Fruit fly (Drosophila melanogaster) whole organism, embryonic: ENCODE results near the gene CG34180.

Source experiments
- CG10979 ChIP-seq: fragments of 200-800 bp; sonication (Bioruptor generic); optimal IDR thresholded peaks from 2 replicates; lab custom pipeline; 2018; ENCODE audit warnings: missing biosample characterization, mild to moderate bottlenecking, missing genetic modification characterization, moderate library complexity
- CG11093 ChIP-seq: fragments of 200-800 bp; sonication (Bioruptor generic); IDR thresholded peaks from 3 replicates; pipeline ENCODE4 v1.3.6; 2022; ENCODE audit warnings: missing biosample characterization, missing genetic modification characterization
- CG11696 ChIP-seq: fragments of 200-800 bp; sonication (Bioruptor generic); IDR thresholded peaks from 2 replicates; pipeline ENCODE4 v1.3.6; 2022; ENCODE audit warnings: missing biosample characterization, missing genetic modification characterization
- CG12155 ChIP-seq: fragments of 200-800 bp; sonication (Bioruptor generic); optimal IDR thresholded peaks from 3 replicates; lab custom pipeline; 2016; ENCODE audit warnings: missing biosample characterization, missing genetic modification characterization
- CG12659 ChIP-seq: fragments of 200-800 bp; sonication (Bioruptor generic); optimal IDR thresholded peaks from 3 replicates; lab custom pipeline; 2017; ENCODE audit warnings: mild to moderate bottlenecking, missing biosample characterization, missing genetic modification reagents, missing genetic modification characterization
- CG16813 ChIP-seq: fragments of 200-800 bp; sonication (Bioruptor generic); IDR thresholded peaks from 3 replicates; pipeline ENCODE4 v1.3.6; 2022; ENCODE audit warnings: missing biosample characterization, missing genetic modification characterization; ENCODE audit not compliant: partially characterized antibody
- CG17361 ChIP-seq: fragments of 200-800 bp; sonication (Bioruptor generic); IDR thresholded peaks from 3 replicates; pipeline ENCODE4 v1.3.6; 2022; ENCODE audit warnings: missing biosample characterization, missing genetic modification characterization
- CG17385 ChIP-seq: fragments of 200-800 bp; sonication (Bioruptor generic); optimal IDR thresholded peaks from 3 replicates; lab custom pipeline; 2018; ENCODE audit warnings: missing biosample characterization, mild to moderate bottlenecking, missing genetic modification characterization
- CG18262 ChIP-seq: fragments of 200-800 bp; optimal IDR thresholded peaks from 3 replicates; lab custom pipeline; 2019; ENCODE audit warnings: missing biosample characterization, mild to moderate bottlenecking, missing genetic modification characterization, moderate library complexity
- CG1832 ChIP-seq: fragments of 200-800 bp; sonication (Bioruptor generic); optimal IDR thresholded peaks from 2 replicates; lab custom pipeline; 2017; ENCODE audit warnings: missing biosample characterization, mild to moderate bottlenecking, missing genetic modification characterization, inconsistent platforms
- CG2199 ChIP-seq: fragments of 200-800 bp; sonication (Bioruptor generic); IDR thresholded peaks from 3 replicates; pipeline ENCODE4 v1.3.6; 2022; ENCODE audit warnings: missing biosample characterization, missing genetic modification characterization
- CG2712 ChIP-seq: fragments of 200-800 bp; optimal IDR thresholded peaks from 3 replicates; lab custom pipeline; 2019; ENCODE audit warnings: missing biosample characterization, mild to moderate bottlenecking, missing genetic modification characterization, moderate library complexity
- CG3163 ChIP-seq: fragments of 200-800 bp; sonication (Bioruptor generic); optimal IDR thresholded peaks from 3 replicates; lab custom pipeline; 2016; ENCODE audit warnings: missing biosample characterization, missing genetic modification characterization
- CG6791 ChIP-seq: fragments of 200-800 bp; sonication (Bioruptor generic); IDR thresholded peaks from 3 replicates; pipeline ENCODE4 v1.3.6; 2022; ENCODE audit warnings: missing biosample characterization, missing genetic modification characterization; ENCODE audit not compliant: partially characterized antibody
- CG8765 ChIP-seq: fragments of 200-800 bp; sonication (Bioruptor generic); IDR thresholded peaks from 2 replicates; pipeline ENCODE4 v1.3.6; 2022; ENCODE audit warnings: missing biosample characterization, missing genetic modification characterization
- D ChIP-seq, 2 experiments: fragments of 200-800 bp in 1 of 2; fragments of >200 bp in 1 of 2; sonication (Bioruptor generic) in 1 of 2; optimal IDR thresholded peaks; 2 replicates in 1 of 2; 3 replicates in 1 of 2; lab custom pipeline; 2017; ENCODE audit warnings: mild to moderate bottlenecking in 1 of 2, missing biosample characterization in 1 of 2, missing genetic modification characterization in 1 of 2, missing genetic modification reagents in 1 of 2
- Elba2 ChIP-seq: fragments of 200-800 bp; sonication (Bioruptor generic); optimal IDR thresholded peaks from 3 replicates; lab custom pipeline; 2016; ENCODE audit warnings: missing biosample characterization, missing genetic modification characterization
- Ets65A ChIP-seq: fragments of 200-800 bp; sonication (Bioruptor generic); peaks from one replicate; lab custom pipeline; 2016; ENCODE audit warnings: missing biosample characterization, missing genetic modification characterization
- HLHmδ ChIP-seq: fragments of 200-800 bp; sonication (Bioruptor generic); optimal IDR thresholded peaks from 2 replicates; lab custom pipeline; 2018; ENCODE audit warnings: missing biosample characterization, mild to moderate bottlenecking, missing genetic modification characterization, moderate library complexity
- Hey ChIP-seq: fragments of 200-800 bp; sonication (Bioruptor generic); optimal IDR thresholded peaks from 3 replicates; lab custom pipeline; 2018; ENCODE audit warnings: missing biosample characterization, mild to moderate bottlenecking, missing genetic modification characterization
- HmgD ChIP-seq: fragments of 200-800 bp; sonication (Bioruptor generic); optimal IDR thresholded peaks from 3 replicates; lab custom pipeline; 2016; ENCODE audit warnings: missing biosample characterization, missing genetic modification characterization
- Hr78 ChIP-seq, 2 experiments: fragments of 200-800 bp in 1 of 2; fragments of >200 bp in 1 of 2; sonication (Bioruptor generic) in 1 of 2; optimal IDR thresholded peaks; 2 replicates each; lab custom pipeline; 2017 to 2019; ENCODE audit warnings: missing biosample characterization in 2 of 2, missing genetic modification characterization in 2 of 2, mild to moderate bottlenecking in 1 of 2, moderate library complexity in 1 of 2
- Mrtf ChIP-seq: fragments of 200-800 bp; sonication (Bioruptor generic); IDR thresholded peaks from 3 replicates; pipeline ENCODE4 v1.3.6; 2022; ENCODE audit warnings: missing biosample characterization, missing genetic modification characterization
- NfI ChIP-seq: fragments of 200-800 bp; sonication (Bioruptor generic); optimal IDR thresholded peaks from 3 replicates; lab custom pipeline; 2018; ENCODE audit warnings: missing biosample characterization, mild to moderate bottlenecking, missing genetic modification characterization, moderate library complexity
- Opbp ChIP-seq: fragments of 200-800 bp; sonication (Bioruptor generic); IDR thresholded peaks from 3 replicates; pipeline ENCODE4 v1.3.6; 2022; ENCODE audit warnings: missing biosample characterization, missing genetic modification characterization; ENCODE audit not compliant: partially characterized antibody
- Side ChIP-seq: fragments of 200-800 bp; sonication (Bioruptor generic); optimal IDR thresholded peaks from 2 replicates; lab custom pipeline; 2016; ENCODE audit warnings: missing biosample characterization, missing genetic modification characterization
- Trl ChIP-seq, 3 experiments: fragments of >200 bp in 2 of 3; fragments of 200-800 bp in 1 of 3; sonication (Bioruptor generic) in 1 of 3; optimal IDR thresholded peaks; 2 replicates in 1 of 3; 3 replicates in 2 of 3; lab custom pipeline; 2016 to 2017; ENCODE audit warnings: missing biosample characterization in 1 of 3, missing genetic modification characterization in 1 of 3
- Xrp1 ChIP-seq: fragments of 200-800 bp; sonication (Bioruptor generic); IDR thresholded peaks from 2 replicates; pipeline ENCODE4 v1.3.6; 2022; ENCODE audit warnings: missing biosample characterization, missing genetic modification characterization
- cad ChIP-seq: fragments of >200 bp; optimal IDR thresholded peaks from 2 replicates; lab custom pipeline; 2017; ENCODE audit warnings: missing biosample characterization, missing genetic modification characterization
- chinmo ChIP-seq: fragments of 200-800 bp; sonication (Bioruptor generic); IDR thresholded peaks from 4 replicates; pipeline ENCODE4 v1.3.6; 2022; ENCODE audit warnings: missing biosample characterization, missing genetic modification characterization; ENCODE audit not compliant: partially characterized antibody
- chn ChIP-seq: fragments of 200-800 bp; sonication (Bioruptor generic); optimal IDR thresholded peaks from 2 replicates; lab custom pipeline; 2016; ENCODE audit warnings: missing biosample characterization, missing genetic modification characterization
- crol ChIP-seq: fragments of 200-800 bp; sonication (Bioruptor generic); IDR thresholded peaks from 2 replicates; pipeline ENCODE4 v1.3.6; 2022; ENCODE audit warnings: missing biosample characterization, missing genetic modification characterization
- cwo ChIP-seq: fragments of 200-800 bp; sonication (Bioruptor generic); optimal IDR thresholded peaks from 3 replicates; lab custom pipeline; 2017; ENCODE audit warnings: missing biosample characterization, missing genetic modification characterization, mild to moderate bottlenecking, moderate library complexity, missing genetic modification reagents
- fd96Cb ChIP-seq: fragments of 200-800 bp; sonication (Bioruptor generic); optimal IDR thresholded peaks from 2 replicates; lab custom pipeline; 2018; ENCODE audit warnings: missing biosample characterization, mild to moderate bottlenecking, missing genetic modification characterization, moderate library complexity
- gcm ChIP-seq: fragments of 200-800 bp; sonication (Bioruptor generic); optimal IDR thresholded peaks from 2 replicates; lab custom pipeline; 2019; ENCODE audit warnings: missing biosample characterization, mild to moderate bottlenecking, missing genetic modification characterization, moderate library complexity
- kah ChIP-seq: fragments of 200-800 bp; sonication (Bioruptor generic); optimal IDR thresholded peaks from 2 replicates; lab custom pipeline; 2018; ENCODE audit warnings: missing biosample characterization, mild to moderate bottlenecking, missing genetic modification characterization
- otp ChIP-seq: fragments of 200-800 bp; sonication (Bioruptor generic); IDR thresholded peaks from 3 replicates; pipeline ENCODE4, ENCODE4 v1.3.6; 2022; ENCODE audit warnings: missing biosample characterization, missing genetic modification characterization
- rib ChIP-seq: fragments of 200-800 bp; sonication (Bioruptor generic); IDR thresholded peaks from 2 replicates; pipeline ENCODE4 v1.3.6; 2022; ENCODE audit warnings: missing biosample characterization, missing genetic modification characterization
- scrt ChIP-seq: fragments of 200-800 bp; sonication (Bioruptor generic); optimal IDR thresholded peaks from 2 replicates; lab custom pipeline; 2018; ENCODE audit warnings: missing biosample characterization, mild to moderate bottlenecking, missing genetic modification characterization, moderate library complexity
- trem ChIP-seq: fragments of 200-800 bp; optimal IDR thresholded peaks from 3 replicates; lab custom pipeline; 2019; ENCODE audit warnings: missing biosample characterization, mild to moderate bottlenecking, missing genetic modification characterization, moderate library complexity
- twi ChIP-seq: fragments of 200-800 bp; optimal IDR thresholded peaks from 2 replicates; lab custom pipeline; 2019; ENCODE audit warnings: missing biosample characterization, mild to moderate bottlenecking, missing genetic modification characterization, moderate library complexity
- yki ChIP-seq: fragments of >200 bp; optimal IDR thresholded peaks from 3 replicates; lab custom pipeline; 2018
- z ChIP-seq: fragments of 200-800 bp; sonication (Bioruptor generic); IDR thresholded peaks from 3 replicates; pipeline ENCODE4 v1.3.6; 2022; ENCODE audit warnings: missing biosample characterization, missing genetic modification characterization
- zen ChIP-seq: fragments of 200-800 bp; sonication (Bioruptor generic); optimal IDR thresholded peaks from 3 replicates; lab custom pipeline; 2018; ENCODE audit warnings: missing biosample characterization, mild to moderate bottlenecking, missing genetic modification characterization, moderate library complexity

The CG34180 gene

DNA sequence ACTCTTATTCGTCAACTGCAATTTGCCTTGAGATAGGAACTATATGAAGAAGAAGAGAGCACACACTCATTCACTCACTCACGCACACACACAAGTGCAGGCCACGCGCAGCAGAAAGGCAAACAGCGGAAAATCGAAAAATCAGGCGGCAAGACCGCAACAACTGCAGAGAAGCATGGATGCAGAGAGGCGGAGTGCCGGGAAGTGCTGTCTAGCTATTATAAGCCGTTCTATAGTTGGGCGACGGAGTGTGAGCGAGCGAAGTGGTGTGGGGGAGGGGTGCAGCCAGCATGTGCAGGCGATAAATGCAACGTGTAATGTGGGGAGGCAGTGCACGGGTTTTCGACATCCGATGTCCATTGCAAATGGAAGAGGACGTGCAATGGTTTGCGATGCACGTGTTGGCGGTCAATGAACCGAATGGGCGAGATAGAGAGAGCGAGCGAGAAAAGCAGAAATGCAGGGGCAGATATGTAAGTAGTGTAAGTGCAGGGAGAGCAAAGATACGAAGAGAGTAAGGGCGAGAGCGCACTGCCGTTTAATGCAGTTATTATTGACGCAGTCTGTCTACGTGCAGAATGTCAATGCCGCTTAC, 18.5 kb downstream of the CG34180 start (continued):
- TF ChIP-seq CG12659 (no peak), CG17385 (GFP tag; lab: Kevin White, UChicago) (peak; percentile 79), CG8765 (GFP tag; lab: Robert Waterston, UW) (peak; percentile 39; the same call in 1 of the 2 replicates), Side (GFP tag; lab: Kevin White, UChicago) (no peak), CG16813 (GFP tag; lab: Robert Waterston, UW) (0 out of 3 replicates have a peak, but pooled peaks have one; percentile 28), rib (GFP tag; lab: Robert Waterston, UW) (peak; percentile 92), Trl (optimal IDR thresholded peaks at IDR 0.05; lab: Kevin White, UChicago) (peak; percentile 10 to 83), Trl (GFP tag; optimal IDR thresholded peaks at IDR 0.05; lab: Kevin White, UChicago) (no peak), HLHmδ (GFP tag; lab: Kevin White, UChicago) (peak; percentile 90), CG10979 (tag; lab: Kevin White, UChicago) (peak; percentile 31), scrt (no peak), CG11696 (GFP tag; lab: Robert Waterston, UW) (no peak), NfI (GFP tag; lab: Kevin White, UChicago) (no peak), cad (GFP tag; lab: Kevin White, UChicago) (no peak), CG11093 (GFP tag; lab: Robert Waterston, UW) (no peak), HmgD (GFP tag; lab: Kevin White, UChicago) (peak; percentile 58), yki (lab: Kevin White, UChicago) (peak; percentile 12), CG6791 (peak; percentile 52; the same call in 1 of the 3 replicates), fd96Cb (tag; lab: Kevin White, UChicago) (no peak), CG3163 (GFP tag; lab: Kevin White, UChicago) (peak; percentile 3), otp (0 out of 3 replicates have a peak, but pooled peaks have one; percentile 36), zen (tag; lab: Kevin White, UChicago) (peak; percentile 82), D (optimal IDR thresholded peaks at IDR 0.05; lab: Kevin White, UChicago) (peak; percentile 50), D (GFP tag; optimal IDR thresholded peaks at IDR 0.05; lab: Kevin White, UChicago) (peak; percentile 11), chinmo (GFP tag; lab: Robert Waterston, UW) (0 out of 4 replicates have a peak, but pooled peaks have one; percentile 23), chn (GFP tag; lab: Kevin White, UChicago) (peak; percentile 69), Xrp1 (GFP tag; lab: Robert Waterston, UW) (0 out of 2 replicates have a peak, but pooled peaks have one; percentile 11), Mrtf (GFP tag; lab: Robert Waterston, UW) (no peak), CG1832 (peak; percentile 41), Opbp (GFP tag; lab: Robert Waterston, UW) (peak; percentile 64; the same call in 1 of the 3 replicates), Hr78 (GFP tag; optimal IDR thresholded peaks at IDR 0.05; lab: Kevin White, UChicago) (peak in 1 of 2 experiments; percentile 34), CG2712 (tag; lab: Kevin White, UChicago) (peak; percentile 17), twi (tag; lab: Kevin White, UChicago) (peak; percentile 100), trem (tag; lab: Kevin White, UChicago) (no peak), CG12155 (GFP tag; lab: Kevin White, UChicago) (peak; percentile 96), CG18262 (tag; lab: Kevin White, UChicago) (peak; percentile 5), Ets65A (GFP tag; lab: Kevin White, UChicago) (peak; percentile 29), crol (GFP tag; lab: Robert Waterston, UW) (peak; percentile 98), CG2199 (peak; percentile 88), CG17361 (GFP tag; lab: Robert Waterston, UW) (no peak), z (GFP tag; lab: Robert Waterston, UW) (peak; percentile 91), cwo (GFP tag; lab: Kevin White, UChicago) (peak; percentile 98), Elba2 (peak; percentile 73), gcm (GFP tag; lab: Kevin White, UChicago) (peak; percentile 94), Hey (tag; lab: Kevin White, UChicago) (peak; percentile 67), kah (peak; percentile 46)
